Fruit fly (Drosophila melanogaster) whole organism, embryonic: ENCODE measurements around the gene CG15439.

Source experiments
- ATbp ChIP-seq: fragments of 200-800 bp; sonication (Bioruptor generic); optimal IDR thresholded peaks from 2 replicates; lab custom pipeline; 2017; ENCODE audit warnings: missing biosample characterization, mild to moderate bottlenecking, missing genetic modification characterization, missing genetic modification reagents
- Awh ChIP-seq: fragments of 200-800 bp; sonication (Bioruptor generic); IDR thresholded peaks from 2 replicates; pipeline ENCODE4, ENCODE4 v1.3.6; 2022; ENCODE audit warnings: missing biosample characterization, missing genetic modification characterization
- Bdp1 ChIP-seq: fragments of 200-800 bp; sonication (Bioruptor generic); optimal IDR thresholded peaks from 3 replicates; lab custom pipeline; 2016; ENCODE audit warnings: missing biosample characterization, missing genetic modification characterization
- CG10147 ChIP-seq: fragments of 200-800 bp; sonication (Bioruptor generic); optimal IDR thresholded peaks from 2 replicates; lab custom pipeline; 2019; ENCODE audit warnings: missing biosample characterization, mild to moderate bottlenecking, missing genetic modification characterization, moderate library complexity
- CG10209 ChIP-seq: fragments of 200-800 bp; sonication (Bioruptor generic); optimal IDR thresholded peaks from 3 replicates; lab custom pipeline; 2017; ENCODE audit warnings: missing biosample characterization, mild to moderate bottlenecking, missing genetic modification characterization, missing genetic modification reagents
- CG10959 ChIP-seq: fragments of 200-800 bp; sonication (Bioruptor generic); IDR thresholded peaks from 2 replicates; pipeline ENCODE4 v1.3.6; 2022; ENCODE audit warnings: missing biosample characterization, missing genetic modification characterization
- CG11504 ChIP-seq: fragments of 200-800 bp; sonication (Bioruptor generic); optimal IDR thresholded peaks from 3 replicates; lab custom pipeline; 2019; ENCODE audit warnings: missing biosample characterization, mild to moderate bottlenecking, missing genetic modification characterization, moderate library complexity
- CG17186 ChIP-seq: fragments of 200-800 bp; sonication (Bioruptor generic); optimal IDR thresholded peaks from 3 replicates; lab custom pipeline; 2017; ENCODE audit warnings: missing biosample characterization, missing genetic modification reagents, missing genetic modification characterization
- CG2875 ChIP-seq: fragments of 200-800 bp; sonication (Bioruptor generic); optimal IDR thresholded peaks from 2 replicates; lab custom pipeline; 2017; ENCODE audit warnings: missing biosample characterization, mild to moderate bottlenecking, missing genetic modification characterization, missing genetic modification reagents
- CG31224 ChIP-seq: fragments of 200-800 bp; sonication (Bioruptor generic); IDR thresholded peaks from 2 replicates; pipeline ENCODE4 v1.3.6; 2022; ENCODE audit warnings: missing biosample characterization, missing genetic modification characterization
- CG33213 ChIP-seq: fragments of 200-800 bp; sonication (Bioruptor generic); optimal IDR thresholded peaks from 3 replicates; lab custom pipeline; 2016; ENCODE audit warnings: missing biosample characterization, missing genetic modification characterization
- CG33557 ChIP-seq: fragments of 200-800 bp; sonication (Bioruptor generic); optimal IDR thresholded peaks from 2 replicates; lab custom pipeline; 2019; ENCODE audit warnings: missing biosample characterization, mild to moderate bottlenecking, missing genetic modification characterization, moderate library complexity
- CG4360 ChIP-seq: fragments of 200-800 bp; sonication (Bioruptor generic); IDR thresholded peaks from 2 replicates; pipeline ENCODE4 v1.3.6; 2022; ENCODE audit warnings: missing biosample characterization, missing genetic modification characterization
- CG6765 ChIP-seq: fragments of 200-800 bp; sonication (Bioruptor generic); optimal IDR thresholded peaks from 3 replicates; lab custom pipeline; 2017; ENCODE audit warnings: missing biosample characterization, mild to moderate bottlenecking, missing genetic modification characterization
- CG8290 ChIP-seq, 3 experiments: fragments of 200-800 bp; sonication (Bioruptor generic); optimal IDR thresholded peaks; 2 replicates each; lab custom pipeline; 2016 to 2019; ENCODE audit warnings: missing biosample characterization in 3 of 3, missing genetic modification characterization in 3 of 3, mild to moderate bottlenecking in 2 of 3, moderate library complexity in 1 of 3
- CG8388 ChIP-seq: fragments of 200-800 bp; sonication (Bioruptor generic); optimal IDR thresholded peaks from 2 replicates; lab custom pipeline; 2019; ENCODE audit warnings: missing biosample characterization, mild to moderate bottlenecking, missing genetic modification characterization, moderate library complexity
- CG8924 ChIP-seq: fragments of 200-800 bp; optimal IDR thresholded peaks from 3 replicates; lab custom pipeline; 2019; ENCODE audit warnings: missing biosample characterization, mild to moderate bottlenecking, missing genetic modification characterization, moderate library complexity
- CG9932 ChIP-seq: fragments of 200-800 bp; sonication (Bioruptor generic); IDR thresholded peaks from 2 replicates; pipeline ENCODE4 v1.3.6; 2022; ENCODE audit warnings: missing biosample characterization, missing genetic modification characterization
- Dek ChIP-seq: fragments of 200-800 bp; sonication (Bioruptor generic); optimal IDR thresholded peaks from 3 replicates; lab custom pipeline; 2019; ENCODE audit warnings: missing biosample characterization, mild to moderate bottlenecking, missing genetic modification characterization, moderate library complexity
- Dref ChIP-seq: fragments of 200-800 bp; sonication (Bioruptor generic); IDR thresholded peaks from 2 replicates; pipeline ENCODE4 v1.3.6; 2022; ENCODE audit warnings: missing biosample characterization, missing genetic modification characterization
- Drgx ChIP-seq: fragments of 200-800 bp; sonication (Bioruptor generic); IDR thresholded peaks from 2 replicates; pipeline ENCODE4 v1.3.6; 2022; ENCODE audit warnings: missing biosample characterization, missing genetic modification characterization
- Ets97D ChIP-seq: fragments of 200-800 bp; sonication (Bioruptor generic); optimal IDR thresholded peaks from 3 replicates; lab custom pipeline; 2016; ENCODE audit warnings: missing biosample characterization, missing genetic modification characterization
- Kr ChIP-seq: fragments of 200-800 bp; sonication (Bioruptor generic); optimal IDR thresholded peaks from 2 replicates; lab custom pipeline; 2017; ENCODE audit warnings: missing biosample characterization, mild to moderate bottlenecking, missing genetic modification characterization
- Lhr ChIP-seq: fragments of 200-800 bp; sonication (Bioruptor generic); optimal IDR thresholded peaks from 3 replicates; lab custom pipeline; 2017; ENCODE audit warnings: mild to moderate bottlenecking, missing biosample characterization, missing genetic modification reagents, missing genetic modification characterization
- Max ChIP-seq: fragments of 200-800 bp; sonication (Bioruptor generic); optimal IDR thresholded peaks from 2 replicates; lab custom pipeline; 2016; ENCODE audit warnings: missing biosample characterization, mild to moderate bottlenecking, missing genetic modification characterization
- Med ChIP-seq: fragments of 200-800 bp; sonication (Bioruptor generic); peaks from one replicate; lab custom pipeline; 2016; ENCODE audit warnings: missing biosample characterization, missing genetic modification characterization, mild to moderate bottlenecking, inconsistent platforms, moderate library complexity
- NFAT ChIP-seq: fragments of 200-800 bp; sonication (Bioruptor generic); IDR thresholded peaks from 2 replicates; pipeline ENCODE4 v1.3.6; 2022; ENCODE audit warnings: missing biosample characterization, missing genetic modification characterization
- amos ChIP-seq: fragments of 200-800 bp; sonication (Bioruptor generic); IDR thresholded peaks from 2 replicates; pipeline ENCODE4 v1.3.6; 2022; ENCODE audit warnings: missing biosample characterization, missing genetic modification characterization; ENCODE audit not compliant: partially characterized antibody
- chinmo ChIP-seq: fragments of 200-800 bp; sonication (Bioruptor generic); IDR thresholded peaks from 4 replicates; pipeline ENCODE4 v1.3.6; 2022; ENCODE audit warnings: missing biosample characterization, missing genetic modification characterization; ENCODE audit not compliant: partially characterized antibody
- chn ChIP-seq: fragments of 200-800 bp; sonication (Bioruptor generic); optimal IDR thresholded peaks from 2 replicates; lab custom pipeline; 2016; ENCODE audit warnings: missing biosample characterization, missing genetic modification characterization
- dysf ChIP-seq: fragments of 200-800 bp; sonication (Bioruptor generic); IDR thresholded peaks from 3 replicates; pipeline ENCODE4 v1.3.6; 2022; ENCODE audit warnings: missing biosample characterization, missing genetic modification characterization
- eve ChIP-seq, 2 experiments: fragments of >200 bp; optimal IDR thresholded peaks; 2 replicates each; lab custom pipeline; 2017; ENCODE audit warnings: missing biosample characterization in 2 of 2, missing genetic modification characterization in 2 of 2
- ewg ChIP-seq: fragments of 200-800 bp; sonication (Bioruptor generic); optimal IDR thresholded peaks from 3 replicates; lab custom pipeline; 2017; ENCODE audit warnings: mild to moderate bottlenecking, missing biosample characterization, missing genetic modification reagents, missing genetic modification characterization
- fu2 ChIP-seq: fragments of 200-800 bp; sonication (Bioruptor generic); optimal IDR thresholded peaks from 2 replicates; lab custom pipeline; 2016; ENCODE audit warnings: missing biosample characterization, missing genetic modification characterization
- h ChIP-seq: fragments of >200 bp; optimal IDR thresholded peaks from 2 replicates; lab custom pipeline; 2017
- insv ChIP-seq, 2 experiments: fragments of 200-800 bp; sonication (Bioruptor generic); optimal IDR thresholded peaks; 3 replicates each; lab custom pipeline; 2016 to 2018; ENCODE audit warnings: missing biosample characterization in 2 of 2, missing genetic modification characterization in 2 of 2
- odd ChIP-seq: fragments of 200-800 bp; sonication (Bioruptor generic); optimal IDR thresholded peaks from 2 replicates; lab custom pipeline; 2017; ENCODE audit warnings: missing biosample characterization, mild to moderate bottlenecking, missing genetic modification characterization
- run ChIP-seq: fragments of 200-800 bp; sonication (Bioruptor generic); optimal IDR thresholded peaks from 3 replicates; lab custom pipeline; 2018; ENCODE audit warnings: missing biosample characterization, mild to moderate bottlenecking, missing genetic modification characterization
- sc ChIP-seq, 3 experiments: fragments of >200 bp in 2 of 3; fragments of 200-800 bp in 1 of 3; sonication (Bioruptor generic) in 1 of 3; optimal IDR thresholded peaks; 2 replicates in 2 of 3; 3 replicates in 1 of 3; lab custom pipeline; 2017; ENCODE audit warnings: mild to moderate bottlenecking in 1 of 3, missing biosample characterization in 1 of 3, missing genetic modification characterization in 1 of 3, missing genetic modification reagents in 1 of 3
- ssp ChIP-seq: fragments of 200-800 bp; sonication (Bioruptor generic); IDR thresholded peaks from 2 replicates; pipeline ENCODE4 v1.3.6; 2022; ENCODE audit warnings: missing biosample characterization, missing genetic modification characterization
- stwl ChIP-seq: fragments of 200-800 bp; sonication (Bioruptor generic); optimal IDR thresholded peaks from 3 replicates; lab custom pipeline; 2018; ENCODE audit warnings: missing biosample characterization, mild to moderate bottlenecking, missing genetic modification characterization, moderate library complexity
- sug ChIP-seq: fragments of 200-800 bp; optimal IDR thresholded peaks from 2 replicates; lab custom pipeline; 2019; ENCODE audit warnings: missing biosample characterization, mild to moderate bottlenecking, missing genetic modification characterization, moderate library complexity
- tgo ChIP-seq: fragments of 200-800 bp; sonication (Bioruptor generic); IDR thresholded peaks from 3 replicates; pipeline ENCODE4 v1.3.6; 2022; ENCODE audit warnings: missing biosample characterization, missing genetic modification characterization
- toy ChIP-seq: fragments of 200-800 bp; sonication (Bioruptor generic); IDR thresholded peaks from 2 replicates; pipeline ENCODE4 v1.3.6; 2022; ENCODE audit warnings: missing biosample characterization, missing genetic modification characterization
- trem ChIP-seq: fragments of 200-800 bp; optimal IDR thresholded peaks from 3 replicates; lab custom pipeline; 2019; ENCODE audit warnings: missing biosample characterization, mild to moderate bottlenecking, missing genetic modification characterization, moderate library complexity
- tx ChIP-seq: fragments of 200-800 bp; sonication (Bioruptor generic); optimal IDR thresholded peaks from 2 replicates; lab custom pipeline; 2016; ENCODE audit warnings: missing biosample characterization, missing genetic modification characterization
- usp ChIP-seq: fragments of >200 bp; optimal IDR thresholded peaks from 2 replicates; lab custom pipeline; 2017; ENCODE audit warnings: missing biosample characterization, missing genetic modification characterization
- vvl ChIP-seq: fragments of 200-800 bp; sonication (Bioruptor generic); IDR thresholded peaks from 2 replicates; pipeline ENCODE4 v1.3.6; 2022; ENCODE audit warnings: missing biosample characterization, missing genetic modification characterization
- wek ChIP-seq: fragments of 200-800 bp; sonication (Bioruptor generic); optimal IDR thresholded peaks from 3 replicates; lab custom pipeline; 2018; ENCODE audit warnings: missing biosample characterization, mild to moderate bottlenecking, missing genetic modification characterization, moderate library complexity
- zf30C ChIP-seq: fragments of 200-800 bp; sonication (Bioruptor generic); optimal IDR thresholded peaks from 3 replicates; lab custom pipeline; 2018; ENCODE audit warnings: missing biosample characterization, mild to moderate bottlenecking, missing genetic modification characterization
- zfh1 ChIP-seq: fragments of 200-800 bp; sonication (Bioruptor generic); IDR thresholded peaks from 3 replicates; pipeline ENCODE4 v1.3.6; 2022; ENCODE audit warnings: missing biosample characterization, missing genetic modification characterization

Gene CG15439

DNA sequence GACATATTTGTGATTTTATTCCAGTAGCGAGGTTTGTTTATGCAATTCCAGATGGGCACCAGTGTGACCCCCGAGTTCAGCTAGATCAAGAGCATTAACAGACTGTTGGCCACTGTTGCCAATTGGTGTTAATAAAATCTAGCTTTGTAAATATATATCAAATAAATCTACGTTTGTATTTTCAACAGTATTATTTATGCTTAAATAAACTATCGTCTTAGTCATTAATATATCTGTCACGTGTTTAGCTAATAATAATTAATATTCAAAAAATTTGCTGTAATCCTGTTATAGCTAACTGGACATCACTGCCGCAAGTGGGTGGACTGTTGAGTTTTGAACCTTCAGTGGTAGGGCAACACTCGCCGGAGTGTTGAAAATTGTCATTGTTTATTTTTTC lies 6.7 kb upstream of the CG15439 start, which contains the start of the genes mRpL27 and CG15435 (continued):
- TF ChIP-seq CG10209 (GFP tag; lab: Kevin White, UChicago) = peak; percentile 7
- no peak for TF ChIP-seq zf30C (GFP tag; lab: Kevin White, UChicago)
- no peak for TF ChIP-seq chinmo (GFP tag; lab: Robert Waterston, UW)
- TF ChIP-seq CG10147 (GFP tag; lab: Kevin White, UChicago) = peak; percentile 54
- no peak for TF ChIP-seq CG11504 (tag; lab: Kevin White, UChicago)
- TF ChIP-seq wek = no peak
- peak; percentile 83 for TF ChIP-seq stwl (tag; lab: Kevin White, UChicago)
- peak; percentile 30 for TF ChIP-seq Ets97D (GFP tag; lab: Kevin White, UChicago)
- TF ChIP-seq CG8388 (GFP tag; lab: Kevin White, UChicago) = no peak
- no peak for TF ChIP-seq eve (GFP tag; optimal IDR thresholded peaks at IDR 0.05; lab: Kevin White, UChicago)
- no peak for TF ChIP-seq CG6765 (GFP tag; lab: Kevin White, UChicago)
- no peak for TF ChIP-seq ssp (GFP tag; lab: Robert Waterston, UW)
- TF ChIP-seq h = no peak
- no peak for TF ChIP-seq tgo (GFP tag; lab: Robert Waterston, UW)
- no peak for TF ChIP-seq sc (optimal IDR thresholded peaks at IDR 0.05; lab: Kevin White, UChicago)
- TF ChIP-seq sc (GFP tag; optimal IDR thresholded peaks at IDR 0.05; lab: Kevin White, UChicago) = peak; percentile 7
- no peak for TF ChIP-seq run (tag; lab: Kevin White, UChicago)
- no peak for TF ChIP-seq odd (GFP tag; lab: Kevin White, UChicago)
- TF ChIP-seq usp (GFP tag; lab: Kevin White, UChicago) = no peak
- TF ChIP-seq tx (GFP tag; lab: Kevin White, UChicago) = no peak
- TF ChIP-seq CG8290 (GFP tag; optimal IDR thresholded peaks at IDR 0.05; lab: Kevin White, UChicago) = peak; percentile 16
- peak in 1 of 2 experiments; percentile 36 for TF ChIP-seq CG8290 (tag; optimal IDR thresholded peaks at IDR 0.05; lab: Kevin White, UChicago)
- TF ChIP-seq toy (GFP tag; lab: Robert Waterston, UW) = no peak
- TF ChIP-seq Awh = no peak
- no peak for TF ChIP-seq zfh1
- TF ChIP-seq CG33213 (GFP tag; lab: Kevin White, UChicago) = no peak
- peak; percentile 24 for TF ChIP-seq ewg (GFP tag; lab: Kevin White, UChicago)
- peak; percentile 75 for TF ChIP-seq trem
- TF ChIP-seq Bdp1 (GFP tag; lab: Kevin White, UChicago) = peak; percentile 14
- peak; percentile 53 for TF ChIP-seq Max (GFP tag; lab: Kevin White, UChicago)
- peak; percentile 43; the same call in 1 of the 2 replicates for TF ChIP-seq amos
- TF ChIP-seq Drgx = no peak
- peak; percentile 79 for TF ChIP-seq Med (GFP tag; lab: Kevin White, UChicago)
- TF ChIP-seq CG10959 = no peak
- no peak for TF ChIP-seq Dref (GFP tag; lab: Robert Waterston, UW)
- TF ChIP-seq CG33557 (GFP tag; lab: Kevin White, UChicago) = peak; percentile 40
- TF ChIP-seq CG9932 (GFP tag; lab: Robert Waterston, UW) = peak; percentile 48
- no peak for TF ChIP-seq NFAT (GFP tag; lab: Robert Waterston, UW)
- TF ChIP-seq fu2 (GFP tag; lab: Kevin White, UChicago) = no peak
- TF ChIP-seq dysf (GFP tag; lab: Robert Waterston, UW) = peak; percentile 34; the same call in 1 of the 3 replicates
- peak; percentile 62 for TF ChIP-seq vvl (GFP tag; lab: Robert Waterston, UW)
- TF ChIP-seq ATbp = no peak
- no peak for TF ChIP-seq Lhr (GFP tag; lab: Kevin White, UChicago)
- no peak for TF ChIP-seq CG2875 (GFP tag; lab: Kevin White, UChicago)
- TF ChIP-seq insv (GFP tag; optimal IDR thresholded peaks at IDR 0.05; lab: Kevin White, UChicago) = no peak
- no peak for TF ChIP-seq CG17186 (GFP tag; lab: Kevin White, UChicago)
- TF ChIP-seq sug (tag; lab: Kevin White, UChicago) = peak; percentile 60
- TF ChIP-seq CG4360 = no peak
- peak; percentile 56 for TF ChIP-seq CG8924 (tag; lab: Kevin White, UChicago)
- TF ChIP-seq CG31224 (GFP tag; lab: Robert Waterston, UW) = no peak
- peak; percentile 45 for TF ChIP-seq Dek (tag; lab: Kevin White, UChicago)
- TF ChIP-seq Kr (GFP tag; lab: Kevin White, UChicago) = no peak
- TF ChIP-seq chn (GFP tag; lab: Kevin White, UChicago) = peak; percentile 37
